Worm (Caenorhabditis elegans) whole organism, L3 larva: ENCODE measurements around the gene F55C12.2.

Experiments used
- fos-1 ChIP-seq: fragments of 150-350 bp; optimal IDR thresholded peaks from 2 replicates; lab custom pipeline; 2014; ENCODE audit warnings: missing biosample characterization, missing genetic modification characterization
- mdl-1 ChIP-seq: fragments of 150-350 bp; optimal IDR thresholded peaks from 2 replicates; lab custom pipeline; 2014; ENCODE audit warnings: missing biosample characterization, missing genetic modification characterization
- nhr-76 ChIP-seq: fragments of 150-350 bp; sonication (generic microtip); optimal IDR thresholded peaks from 5 replicates; lab custom pipeline; 2014; ENCODE audit warnings: missing biosample characterization, missing genetic modification characterization
- nhr-77 ChIP-seq: fragments of 150-350 bp; optimal IDR thresholded peaks from 2 replicates; lab custom pipeline; 2014; ENCODE audit warnings: missing biosample characterization, missing genetic modification characterization
- unc-62 ChIP-seq: fragments of 150-350 bp; sonication (generic microtip); optimal IDR thresholded peaks from 4 replicates; lab custom pipeline; 2014; ENCODE audit warnings: missing biosample characterization, missing genetic modification reagents, missing genetic modification characterization

ce11 chrII:5876053-5876452, 558 bp upstream of the F55C12.2 start, which contains the start of gene F55C12.6:
- TF ChIP-seq mdl-1 (tag; lab: Kevin White, UChicago) (no peak), unc-62 (GFP tag; lab: Kevin White, UChicago) (no peak), fos-1 (no peak), nhr-77 (no peak), nhr-76 (tag; lab: Kevin White, UChicago) (no peak)
